Fruit fly (Drosophila melanogaster) whole organism, embryonic: Measurements from ENCODE around the gene CG34348.

Source experiments
- Atf6 ChIP-seq: fragments of 200-800 bp; sonication (Bioruptor generic); IDR thresholded peaks from 2 replicates; pipeline ENCODE4 v1.3.6; 2022; ENCODE audit warnings: missing biosample characterization, missing genetic modification characterization
- Blimp-1 ChIP-seq: fragments of 200-800 bp; sonication (Bioruptor generic); optimal IDR thresholded peaks from 3 replicates; lab custom pipeline; 2018; ENCODE audit warnings: missing biosample characterization, missing genetic modification characterization, mild to moderate bottlenecking, moderate library complexity, missing genetic modification reagents
- CG11247 ChIP-seq: fragments of 200-800 bp; sonication (Bioruptor generic); IDR thresholded peaks from 2 replicates; pipeline ENCODE4 v1.3.6; 2022; ENCODE audit warnings: missing biosample characterization, missing genetic modification characterization
- CG11504 ChIP-seq: fragments of 200-800 bp; sonication (Bioruptor generic); optimal IDR thresholded peaks from 3 replicates; lab custom pipeline; 2019; ENCODE audit warnings: missing biosample characterization, mild to moderate bottlenecking, missing genetic modification characterization, moderate library complexity
- CG11560 ChIP-seq: fragments of 200-800 bp; sonication (Bioruptor generic); IDR thresholded peaks from 3 replicates; pipeline ENCODE4 v1.3.6; 2022; ENCODE audit warnings: missing biosample characterization, missing genetic modification characterization
- CG12769 ChIP-seq: fragments of 200-800 bp; sonication (Bioruptor generic); optimal IDR thresholded peaks from 2 replicates; lab custom pipeline; 2019; ENCODE audit warnings: missing biosample characterization, mild to moderate bottlenecking, missing genetic modification characterization, moderate library complexity
- CG12942 ChIP-seq: fragments of 200-800 bp; sonication (Bioruptor generic); optimal IDR thresholded peaks from 3 replicates; lab custom pipeline; 2016; ENCODE audit warnings: missing biosample characterization, missing genetic modification characterization
- CG1647 ChIP-seq: fragments of 200-800 bp; sonication (Bioruptor generic); optimal IDR thresholded peaks from 3 replicates; lab custom pipeline; 2016; ENCODE audit warnings: missing biosample characterization, missing genetic modification characterization
- CG16779 ChIP-seq: fragments of 200-800 bp; sonication (Bioruptor generic); IDR thresholded peaks from 2 replicates; pipeline ENCODE4 v1.3.6; 2022; ENCODE audit warnings: missing biosample characterization, missing genetic modification characterization
- CG17359 ChIP-seq: fragments of 200-800 bp; sonication (Bioruptor generic); optimal IDR thresholded peaks from 3 replicates; lab custom pipeline; 2018; ENCODE audit warnings: missing biosample characterization, mild to moderate bottlenecking, missing genetic modification characterization, moderate library complexity
- CG18619 ChIP-seq: fragments of 200-800 bp; sonication (Bioruptor generic); optimal IDR thresholded peaks from 3 replicates; lab custom pipeline; 2017; ENCODE audit warnings: missing biosample characterization, mild to moderate bottlenecking, missing genetic modification characterization
- CG2678 ChIP-seq: fragments of 200-800 bp; sonication (Bioruptor generic); optimal IDR thresholded peaks from 3 replicates; lab custom pipeline; 2019; ENCODE audit warnings: missing biosample characterization, mild to moderate bottlenecking, missing genetic modification characterization, moderate library complexity
- CG30020 ChIP-seq: fragments of 200-800 bp; optimal IDR thresholded peaks from 2 replicates; lab custom pipeline; 2019; ENCODE audit warnings: missing biosample characterization, mild to moderate bottlenecking, missing genetic modification characterization, moderate library complexity
- CG31365 ChIP-seq: fragments of 200-800 bp; sonication (Bioruptor generic); optimal IDR thresholded peaks from 2 replicates; lab custom pipeline; 2018; ENCODE audit warnings: missing biosample characterization, mild to moderate bottlenecking, missing genetic modification characterization
- CG3847 ChIP-seq: fragments of 200-800 bp; sonication (Bioruptor generic); IDR thresholded peaks from 2 replicates; pipeline ENCODE4 v1.3.6; 2022; ENCODE audit warnings: missing biosample characterization, missing genetic modification characterization
- CG4424 ChIP-seq: fragments of 200-800 bp; sonication (Bioruptor generic); optimal IDR thresholded peaks from 3 replicates; lab custom pipeline; 2016; ENCODE audit warnings: missing biosample characterization, missing genetic modification characterization
- CG4820 ChIP-seq: fragments of 200-800 bp; sonication (Bioruptor generic); optimal IDR thresholded peaks from 3 replicates; lab custom pipeline; 2016; ENCODE audit warnings: missing biosample characterization, missing genetic modification characterization
- CG7963 ChIP-seq: fragments of 200-800 bp; sonication (Bioruptor generic); IDR thresholded peaks from 3 replicates; pipeline ENCODE4 v1.3.6; 2022; ENCODE audit warnings: missing biosample characterization, missing genetic modification characterization; ENCODE audit not compliant: partially characterized antibody
- CG8765 ChIP-seq: fragments of 200-800 bp; sonication (Bioruptor generic); IDR thresholded peaks from 2 replicates; pipeline ENCODE4 v1.3.6; 2022; ENCODE audit warnings: missing biosample characterization, missing genetic modification characterization
- CG8944 ChIP-seq: fragments of 200-800 bp; sonication (Bioruptor generic); optimal IDR thresholded peaks from 3 replicates; lab custom pipeline; 2016; ENCODE audit warnings: missing biosample characterization, missing genetic modification characterization
- CoRest ChIP-seq: fragments of 200-800 bp; sonication (Bioruptor generic); optimal IDR thresholded peaks from 3 replicates; lab custom pipeline; 2018; ENCODE audit warnings: missing biosample characterization, mild to moderate bottlenecking, missing genetic modification characterization, moderate library complexity
- D19B ChIP-seq: fragments of 200-800 bp; sonication (Bioruptor generic); optimal IDR thresholded peaks from 2 replicates; lab custom pipeline; 2017; ENCODE audit warnings: missing biosample characterization, mild to moderate bottlenecking, missing genetic modification characterization
- Gug ChIP-seq: fragments of 200-800 bp; sonication (Bioruptor generic); IDR thresholded peaks from 4 replicates; pipeline ENCODE4 v1.3.6; 2022; ENCODE audit warnings: missing biosample characterization, missing genetic modification characterization
- Hr51 ChIP-seq, 2 experiments: fragments of 200-800 bp; sonication (Bioruptor generic); optimal IDR thresholded peaks; 2 replicates in 1 of 2; 3 replicates in 1 of 2; lab custom pipeline; 2016 to 2018; ENCODE audit warnings: missing biosample characterization in 2 of 2, missing genetic modification characterization in 2 of 2, mild to moderate bottlenecking in 1 of 2, moderate library complexity in 1 of 2
- Med ChIP-seq: fragments of 200-800 bp; sonication (Bioruptor generic); peaks from one replicate; lab custom pipeline; 2016; ENCODE audit warnings: missing biosample characterization, missing genetic modification characterization, mild to moderate bottlenecking, inconsistent platforms, moderate library complexity
- Pdp1 ChIP-seq, 2 experiments: fragments of 200-800 bp; sonication (Bioruptor generic); optimal IDR thresholded peaks; 3 replicates each; lab custom pipeline; 2016; ENCODE audit warnings: missing biosample characterization in 2 of 2, missing genetic modification characterization in 2 of 2, mild to moderate bottlenecking in 1 of 2, moderate library complexity in 1 of 2
- Poxn ChIP-seq: fragments of 200-800 bp; sonication (Bioruptor generic); IDR thresholded peaks from 2 replicates; pipeline ENCODE4 v1.3.6; 2022; ENCODE audit warnings: missing biosample characterization, missing genetic modification characterization
- Sox102F ChIP-seq: fragments of 200-800 bp; sonication (Bioruptor generic); optimal IDR thresholded peaks from 2 replicates; lab custom pipeline; 2018; ENCODE audit warnings: missing biosample characterization, mild to moderate bottlenecking, missing genetic modification characterization, moderate library complexity
- Ssrp ChIP-seq: fragments of 200-800 bp; sonication (Bioruptor generic); optimal IDR thresholded peaks from 2 replicates; lab custom pipeline; 2018; ENCODE audit warnings: missing biosample characterization, mild to moderate bottlenecking, missing genetic modification characterization, moderate library complexity
- TFAM ChIP-seq: fragments of 200-800 bp; sonication (Bioruptor generic); optimal IDR thresholded peaks from 2 replicates; lab custom pipeline; 2017; ENCODE audit warnings: missing biosample characterization, missing genetic modification characterization, inconsistent platforms
- Xrp1 ChIP-seq: fragments of 200-800 bp; sonication (Bioruptor generic); IDR thresholded peaks from 2 replicates; pipeline ENCODE4 v1.3.6; 2022; ENCODE audit warnings: missing biosample characterization, missing genetic modification characterization
- ato ChIP-seq: fragments of 200-800 bp; sonication (Bioruptor generic); IDR thresholded peaks from 2 replicates; pipeline ENCODE4 v1.3.6; 2022; ENCODE audit warnings: missing biosample characterization, missing genetic modification characterization; ENCODE audit not compliant: partially characterized antibody
- bsh ChIP-seq, 2 experiments: fragments of 200-800 bp; sonication (Bioruptor generic); optimal IDR thresholded peaks; 2 replicates each; lab custom pipeline; 2017 to 2018; ENCODE audit warnings: mild to moderate bottlenecking in 2 of 2, missing biosample characterization in 2 of 2, missing genetic modification characterization in 2 of 2, moderate library complexity in 1 of 2
- danr ChIP-seq: fragments of 200-800 bp; sonication (Bioruptor generic); IDR thresholded peaks from 2 replicates; pipeline ENCODE4 v1.3.6; 2022; ENCODE audit warnings: missing biosample characterization, missing genetic modification characterization
- dmrt11E ChIP-seq: fragments of 200-800 bp; sonication (Bioruptor generic); optimal IDR thresholded peaks from 3 replicates; lab custom pipeline; 2018; ENCODE audit warnings: missing biosample characterization, mild to moderate bottlenecking, missing genetic modification characterization, moderate library complexity
- dmrt99B ChIP-seq: fragments of 200-800 bp; sonication (Bioruptor generic); optimal IDR thresholded peaks from 2 replicates; lab custom pipeline; 2018; ENCODE audit warnings: missing biosample characterization, mild to moderate bottlenecking, missing genetic modification characterization, moderate library complexity
- fd64A ChIP-seq: fragments of 200-800 bp; sonication (Bioruptor generic); optimal IDR thresholded peaks from 3 replicates; lab custom pipeline; 2018; ENCODE audit warnings: missing biosample characterization, mild to moderate bottlenecking, missing genetic modification characterization
- gem ChIP-seq: fragments of 200-800 bp; sonication (Bioruptor generic); optimal IDR thresholded peaks from 2 replicates; lab custom pipeline; 2019; ENCODE audit warnings: missing biosample characterization, mild to moderate bottlenecking, missing genetic modification characterization, moderate library complexity
- lab ChIP-seq: fragments of 200-800 bp; sonication (Bioruptor generic); optimal IDR thresholded peaks from 3 replicates; lab custom pipeline; 2017; ENCODE audit warnings: missing biosample characterization, missing genetic modification characterization, mild to moderate bottlenecking, moderate library complexity, missing genetic modification reagents
- lmd ChIP-seq: fragments of 200-800 bp; sonication (Bioruptor generic); IDR thresholded peaks from 2 replicates; pipeline ENCODE4 v1.3.6; 2022; ENCODE audit warnings: missing biosample characterization, missing genetic modification characterization
- row ChIP-seq: fragments of 200-800 bp; sonication (Bioruptor generic); IDR thresholded peaks from 3 replicates; pipeline ENCODE4 v1.3.6; 2022; ENCODE audit warnings: missing biosample characterization, missing genetic modification characterization
- sd ChIP-seq: fragments of 200-800 bp; sonication (Bioruptor generic); optimal IDR thresholded peaks from 3 replicates; lab custom pipeline; 2018; ENCODE audit warnings: missing biosample characterization, mild to moderate bottlenecking, missing genetic modification characterization, moderate library complexity
- toy ChIP-seq: fragments of 200-800 bp; sonication (Bioruptor generic); IDR thresholded peaks from 2 replicates; pipeline ENCODE4 v1.3.6; 2022; ENCODE audit warnings: missing biosample characterization, missing genetic modification characterization

Gene CG34348

dm6 chrX:11379747-11380146 lies 40.1 kb downstream of the CG34348 start (continued):
- no peak for TF ChIP-seq CG3847 (GFP tag; lab: Robert Waterston, UW)
- TF ChIP-seq lab = peak; percentile 5
- peak in 1 of 2 experiments; percentile 11 for TF ChIP-seq Pdp1 (GFP tag; optimal IDR thresholded peaks at IDR 0.05; lab: Kevin White, UChicago)
- peak; percentile 51 for TF ChIP-seq gem (tag; lab: Kevin White, UChicago)
- no peak for TF ChIP-seq toy (GFP tag; lab: Robert Waterston, UW)
- TF ChIP-seq dmrt11E (tag; lab: Kevin White, UChicago) = no peak
- TF ChIP-seq ato (GFP tag; lab: Robert Waterston, UW) = no peak
- no peak for TF ChIP-seq CG31365 (tag; lab: Kevin White, UChicago)
- peak; percentile 31 for TF ChIP-seq CG11504 (tag; lab: Kevin White, UChicago)
- peak; percentile 36 for TF ChIP-seq CoRest
- peak in 1 of 2 experiments; percentile 13 for TF ChIP-seq bsh (GFP tag; optimal IDR thresholded peaks at IDR 0.05; lab: Kevin White, UChicago)
- 0 out of 2 replicates have a peak, but pooled peaks have one; percentile 17 for TF ChIP-seq lmd (GFP tag; lab: Robert Waterston, UW)
- TF ChIP-seq Blimp-1 (GFP tag; lab: Kevin White, UChicago) = peak; percentile 2
- no peak for TF ChIP-seq TFAM (GFP tag; lab: Kevin White, UChicago)
- no peak for TF ChIP-seq CG1647 (GFP tag; lab: Kevin White, UChicago)
- peak; percentile 27 for TF ChIP-seq CG17359
- no peak for TF ChIP-seq CG11247 (GFP tag; lab: Robert Waterston, UW)
- TF ChIP-seq CG30020 = no peak
- TF ChIP-seq Sox102F (GFP tag; lab: Kevin White, UChicago) = peak; percentile 44
- TF ChIP-seq CG7963 (GFP tag; lab: Robert Waterston, UW) = no peak
- peak; percentile 44 for TF ChIP-seq dmrt99B (tag; lab: Kevin White, UChicago)
- peak; percentile 3 for TF ChIP-seq Ssrp
- no peak for TF ChIP-seq CG4820 (GFP tag; lab: Kevin White, UChicago)
- TF ChIP-seq CG8944 (GFP tag; lab: Kevin White, UChicago) = no peak
- TF ChIP-seq Gug (GFP tag; lab: Robert Waterston, UW) = no peak
- TF ChIP-seq Hr51 (GFP tag; optimal IDR thresholded peaks at IDR 0.05; lab: Kevin White, UChicago) = peak in 1 of 2 experiments; percentile 16
- no peak for TF ChIP-seq fd64A (GFP tag; lab: Kevin White, UChicago)
- no peak for TF ChIP-seq Atf6
- peak; percentile 28; the same call in 2 of the 3 replicates for TF ChIP-seq row (GFP tag; lab: Robert Waterston, UW)
- no peak for TF ChIP-seq CG12942
- TF ChIP-seq Xrp1 (GFP tag; lab: Robert Waterston, UW) = no peak
- TF ChIP-seq CG8765 = no peak
- peak; percentile 45 for TF ChIP-seq Med
- peak; percentile 34 for TF ChIP-seq CG2678 (tag; lab: Kevin White, UChicago)
- no peak for TF ChIP-seq CG18619

DNA sequence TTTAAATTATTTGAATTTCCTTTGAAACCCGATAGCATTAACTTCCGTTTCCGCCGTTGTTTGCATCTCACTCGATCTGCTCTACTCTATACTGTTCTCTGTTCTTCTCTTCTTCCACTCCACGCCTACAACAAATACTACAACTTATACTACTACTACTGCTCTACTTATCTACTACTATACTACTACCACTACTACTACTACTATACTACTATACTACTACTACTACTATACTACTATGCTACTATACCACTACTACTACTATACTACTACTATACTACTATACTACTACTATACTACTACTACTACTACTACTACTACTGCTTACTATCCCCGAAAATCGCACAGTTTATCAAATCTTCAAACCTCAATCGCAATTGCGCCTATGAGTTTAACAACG lies 42.9 kb downstream of the CG34348 start:
- TF ChIP-seq CG11560 (tag; lab: Robert Waterston, UW) (no peak), CG4424 (GFP tag; lab: Kevin White, UChicago) (peak; percentile 93)
- TF ChIP-seq, all 482 proteins: peak for 1

DNA sequence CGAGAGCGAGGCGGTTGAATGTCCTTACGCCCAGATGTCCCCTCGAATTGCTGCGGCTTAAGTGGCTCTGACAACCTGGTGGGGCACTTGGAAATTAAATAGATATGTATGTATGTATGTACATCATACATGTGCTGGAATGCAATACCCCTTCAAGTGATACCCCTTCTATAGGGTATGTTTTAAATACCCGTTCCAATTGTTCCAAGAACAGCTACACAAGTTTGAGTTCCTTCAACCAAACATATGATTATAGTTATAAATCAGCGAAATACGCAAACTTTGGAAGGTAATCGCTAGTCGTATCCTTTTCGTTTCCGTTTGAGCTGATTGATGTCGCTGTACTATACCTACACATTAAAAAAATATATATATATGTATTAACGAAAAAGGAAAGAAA lies 43.9 kb downstream of the CG34348 start:
- TF ChIP-seq CG16779 (GFP tag; lab: Robert Waterston, UW) (no peak), sd (tag; lab: Kevin White, UChicago) (no peak), D19B (GFP tag; lab: Kevin White, UChicago) (peak; percentile 65), Poxn (GFP tag; lab: Robert Waterston, UW) (no peak), CG12769 (tag; lab: Kevin White, UChicago) (peak; percentile 1), danr (GFP tag; lab: Robert Waterston, UW) (no peak)
- TF ChIP-seq, all 482 proteins: peak for 2
